Worm (Caenorhabditis elegans): ENCODE results near the gene Y6E2A.5.

ce11 chrV:15711898-15712297 is 6.6 kb downstream of the Y6E2A.5 start, which contains the start of gene str-101:
- TF ChIP-seq ceh-45 (GFP tag; IDR thresholded peaks at IDR 0.05) (no peak), pha-4 (tag; optimal IDR thresholded peaks at IDR 0.05) (no peak), ceh-31 (tag; optimal IDR thresholded peaks at IDR 0.05) (no peak), npax-4 (tag; optimal IDR thresholded peaks at IDR 0.05) (no peak), fax-1 (tag; optimal IDR thresholded peaks at IDR 0.05) (no peak), ref-2 (tag; optimal IDR thresholded peaks at IDR 0.05) (no peak), C08G9.2 (tag; optimal IDR thresholded peaks at IDR 0.05) (no peak), tbx-2 (tag; optimal IDR thresholded peaks at IDR 0.05) (no peak), unc-55 (GFP tag; optimal IDR thresholded peaks at IDR 0.05) (no peak), ceh-34 (tag; optimal IDR thresholded peaks at IDR 0.05) (no peak), lin-11 (tag; optimal IDR thresholded peaks at IDR 0.05) (no peak)
